Fruit fly (Drosophila melanogaster) whole organism, prepupa: ENCODE results near the gene Sfp96F.

Source experiments
- CG10631 ChIP-seq: fragments of 200-800 bp; sonication (Bioruptor generic); optimal IDR thresholded peaks from 2 replicates; lab custom pipeline; 2016; ENCODE audit warnings: missing biosample characterization, missing genetic modification characterization
- CG10669 ChIP-seq: fragments of 200-800 bp; sonication (Bioruptor generic); optimal IDR thresholded peaks from 3 replicates; lab custom pipeline; 2018; ENCODE audit warnings: missing biosample characterization, mild to moderate bottlenecking, missing genetic modification characterization, moderate library complexity
- CG15336 ChIP-seq: fragments of 200-800 bp; sonication (Bioruptor generic); IDR thresholded peaks from 2 replicates; pipeline ENCODE4 v1.3.6; 2022; ENCODE audit warnings: missing biosample characterization, missing genetic modification characterization
- CG1621 ChIP-seq: fragments of 200-800 bp; sonication (Bioruptor generic); optimal IDR thresholded peaks from 3 replicates; lab custom pipeline; 2018; ENCODE audit warnings: missing biosample characterization, mild to moderate bottlenecking, missing genetic modification characterization
- CG16779 ChIP-seq: fragments of 200-800 bp; sonication (Bioruptor generic); optimal IDR thresholded peaks from 3 replicates; lab custom pipeline; 2017; ENCODE audit warnings: missing biosample characterization, mild to moderate bottlenecking, missing genetic modification characterization
- CG31627 ChIP-seq: fragments of 200-800 bp; sonication (Bioruptor generic); optimal IDR thresholded peaks from 3 replicates; lab custom pipeline; 2016; ENCODE audit warnings: missing biosample characterization, missing genetic modification characterization
- CG32006 ChIP-seq: fragments of 200-800 bp; sonication (Bioruptor generic); optimal IDR thresholded peaks from 3 replicates; lab custom pipeline; 2017; ENCODE audit warnings: missing biosample characterization, mild to moderate bottlenecking, missing genetic modification characterization
- CG34406 ChIP-seq: fragments of 200-800 bp; sonication (Bioruptor generic); optimal IDR thresholded peaks from 3 replicates; lab custom pipeline; 2016; ENCODE audit warnings: missing biosample characterization, missing genetic modification characterization
- CG3919 ChIP-seq: fragments of 200-800 bp; sonication (Bioruptor generic); optimal IDR thresholded peaks from 3 replicates; lab custom pipeline; 2016; ENCODE audit warnings: missing biosample characterization, missing genetic modification characterization
- CG4318 ChIP-seq: fragments of 200-800 bp; sonication (Bioruptor generic); optimal IDR thresholded peaks from 3 replicates; lab custom pipeline; 2017; ENCODE audit warnings: missing biosample characterization, mild to moderate bottlenecking, missing genetic modification characterization
- CG6163 ChIP-seq: fragments of 200-800 bp; sonication (Bioruptor generic); IDR thresholded peaks from 3 replicates; pipeline ENCODE4 v1.3.6; 2022; ENCODE audit warnings: missing biosample characterization, missing genetic modification characterization
- CG6276 ChIP-seq: fragments of 200-800 bp; sonication (Bioruptor generic); optimal IDR thresholded peaks from 2 replicates; lab custom pipeline; 2017; ENCODE audit warnings: missing biosample characterization, mild to moderate bottlenecking, missing genetic modification characterization
- CG6792 ChIP-seq: fragments of 200-800 bp; sonication (Bioruptor generic); optimal IDR thresholded peaks from 3 replicates; lab custom pipeline; 2016; ENCODE audit warnings: missing biosample characterization, missing genetic modification characterization
- CG6808 ChIP-seq: fragments of 200-800 bp; sonication (Bioruptor generic); optimal IDR thresholded peaks from 3 replicates; lab custom pipeline; 2017; ENCODE audit warnings: missing biosample characterization, missing genetic modification characterization, mild to moderate bottlenecking, moderate library complexity, missing genetic modification reagents
- CG8119 ChIP-seq: fragments of 200-800 bp; sonication (Bioruptor generic); IDR thresholded peaks from 3 replicates; pipeline ENCODE4 v1.3.6; 2022; ENCODE audit warnings: missing biosample characterization, missing genetic modification characterization
- CG8319 ChIP-seq: fragments of 200-800 bp; sonication (Bioruptor generic); optimal IDR thresholded peaks from 3 replicates; lab custom pipeline; 2016; ENCODE audit warnings: missing biosample characterization, missing genetic modification characterization
- CG8632 ChIP-seq: fragments of 200-800 bp; sonication (Bioruptor generic); optimal IDR thresholded peaks from 3 replicates; lab custom pipeline; 2016; ENCODE audit warnings: missing biosample characterization, missing genetic modification characterization
- Eip78C ChIP-seq: fragments of 200-800 bp; sonication (Bioruptor generic); peaks from one replicate; lab custom pipeline; 2016; ENCODE audit warnings: missing biosample characterization, missing genetic modification characterization
- Eip93F ChIP-seq: fragments of 200-800 bp; sonication (Bioruptor generic); optimal IDR thresholded peaks from 2 replicates; lab custom pipeline; 2016; ENCODE audit warnings: missing biosample characterization, mild to moderate bottlenecking, missing genetic modification characterization
- Gug ChIP-seq: fragments of 200-800 bp; sonication (Bioruptor generic); IDR thresholded peaks from 2 replicates; pipeline ENCODE4 v1.3.6; 2022; ENCODE audit warnings: missing biosample characterization, missing genetic modification characterization
- Hr39 ChIP-seq: fragments of 200-800 bp; sonication (Bioruptor generic); optimal IDR thresholded peaks from 2 replicates; lab custom pipeline; 2016; ENCODE audit warnings: missing biosample characterization, missing genetic modification characterization
- Met ChIP-seq: fragments of 200-800 bp; sonication (Bioruptor generic); optimal IDR thresholded peaks from 3 replicates; lab custom pipeline; 2016; ENCODE audit warnings: missing biosample characterization, missing genetic modification characterization
- Smox ChIP-seq: fragments of 200-800 bp; sonication (Bioruptor generic); optimal IDR thresholded peaks from 3 replicates; lab custom pipeline; 2016; ENCODE audit warnings: missing biosample characterization, missing genetic modification characterization
- Sox15 ChIP-seq: fragments of 200-800 bp; sonication (Bioruptor generic); optimal IDR thresholded peaks from 3 replicates; lab custom pipeline; 2016; ENCODE audit warnings: missing biosample characterization, missing genetic modification characterization
- achi ChIP-seq: fragments of 200-800 bp; sonication (Bioruptor generic); optimal IDR thresholded peaks from 3 replicates; lab custom pipeline; 2016; ENCODE audit warnings: missing biosample characterization, missing genetic modification characterization
- acj6 ChIP-seq: fragments of 200-800 bp; sonication (Bioruptor generic); optimal IDR thresholded peaks from 3 replicates; lab custom pipeline; 2016; ENCODE audit warnings: missing biosample characterization, missing genetic modification characterization
- cyc ChIP-seq: fragments of 200-800 bp; sonication (Bioruptor generic); optimal IDR thresholded peaks from 3 replicates; lab custom pipeline; 2016; ENCODE audit warnings: missing biosample characterization, missing genetic modification characterization
- dsx ChIP-seq: fragments of 200-800 bp; optimal IDR thresholded peaks from 3 replicates; lab custom pipeline; 2019; ENCODE audit warnings: missing biosample characterization, mild to moderate bottlenecking, missing genetic modification characterization, moderate library complexity; ENCODE audit not compliant: poor library complexity, severe bottlenecking
- eg ChIP-seq: fragments of 200-800 bp; sonication (Bioruptor generic); IDR thresholded peaks from 3 replicates; pipeline ENCODE4 v1.3.6; 2022; ENCODE audit warnings: missing biosample characterization, missing genetic modification characterization
- fd85E ChIP-seq: fragments of 200-800 bp; sonication (Bioruptor generic); optimal IDR thresholded peaks from 3 replicates; lab custom pipeline; 2016; ENCODE audit warnings: missing biosample characterization, missing genetic modification characterization
- fkh ChIP-seq: fragments of 200-800 bp; sonication (Bioruptor generic); optimal IDR thresholded peaks from 3 replicates; lab custom pipeline; 2017; ENCODE audit warnings: missing biosample characterization, mild to moderate bottlenecking, missing genetic modification characterization, moderate library complexity
- spab ChIP-seq: fragments of 200-800 bp; sonication (Bioruptor generic); optimal IDR thresholded peaks from 2 replicates; lab custom pipeline; 2017; ENCODE audit warnings: missing biosample characterization, mild to moderate bottlenecking, missing genetic modification characterization, missing genetic modification reagents
- svp ChIP-seq: fragments of 200-800 bp; sonication (Bioruptor generic); peaks from one replicate; lab custom pipeline; 2016; ENCODE audit warnings: missing biosample characterization, missing genetic modification characterization
- topi ChIP-seq: fragments of 200-800 bp; sonication (Bioruptor generic); optimal IDR thresholded peaks from 3 replicates; lab custom pipeline; 2016; ENCODE audit warnings: missing biosample characterization, missing genetic modification characterization
- vri ChIP-seq: fragments of 200-800 bp; sonication (Bioruptor generic); optimal IDR thresholded peaks from 3 replicates; lab custom pipeline; 2016; ENCODE audit warnings: missing biosample characterization, mild to moderate bottlenecking, missing genetic modification characterization

Gene Sfp96F

dm6 chr3R:25815179-25815578, 14.8 kb downstream of the Sfp96F start, which contains the start of gene CG14354:
CG14354 (plus strand) TSS chr3R:25815479.
- TF ChIP-seq CG10669 (GFP tag; lab: Kevin White, UChicago) (no peak), CG3919 (GFP tag; lab: Kevin White, UChicago) (no peak), vri (no peak), acj6 (GFP tag; lab: Kevin White, UChicago) (no peak), CG16779 (tag; lab: Kevin White, UChicago) (no peak), fd85E (GFP tag; lab: Kevin White, UChicago) (no peak), CG31627 (GFP tag; lab: Kevin White, UChicago) (no peak), eg (GFP tag; lab: Robert Waterston, UW) (no peak), Sox15 (GFP tag; lab: Kevin White, UChicago) (no peak), Eip93F (GFP tag; lab: Kevin White, UChicago) (no peak), Met (GFP tag; lab: Kevin White, UChicago) (no peak), CG32006 (GFP tag; lab: Kevin White, UChicago) (no peak), cyc (GFP tag; lab: Kevin White, UChicago) (no peak), CG8632 (GFP tag; lab: Kevin White, UChicago) (no peak), spab (GFP tag; lab: Kevin White, UChicago) (no peak), CG10631 (GFP tag; lab: Kevin White, UChicago) (no peak)

- TF ChIP-seq CG8319 (no peak), Eip78C (GFP tag; lab: Kevin White, UChicago) (no peak), CG6808 (GFP tag; lab: Kevin White, UChicago) (no peak), CG32006 (GFP tag; lab: Kevin White, UChicago) (no peak), svp (GFP tag; lab: Kevin White, UChicago) (no peak), CG15336 (GFP tag; lab: Robert Waterston, UW) (no peak), CG6163 (GFP tag; lab: Robert Waterston, UW) (no peak), dsx (GFP tag; lab: Kevin White, UChicago) (no peak), CG34406 (GFP tag; lab: Kevin White, UChicago) (no peak), CG6792 (GFP tag; lab: Kevin White, UChicago) (no peak), fkh (no peak), Hr39 (GFP tag; lab: Kevin White, UChicago) (no peak), CG6276 (GFP tag; lab: Kevin White, UChicago) (no peak)
Measured at dm6 chr3R:25811611-25812010, 18.4 kb downstream of the Sfp96F start, which contains the start of the genes Acam and CG17770. Acam (plus strand) TSS chr3R:25811911. CG17770 (plus strand) TSS chr3R:25811911.

dm6 chr3R:25810796-25811195, 19.2 kb downstream of the Sfp96F start, which contains the start of gene CG5024:
CG5024 (plus strand) TSS chr3R:25811096.
- TF ChIP-seq Gug (GFP tag; lab: Robert Waterston, UW) = no peak
- TF ChIP-seq Met (GFP tag; lab: Kevin White, UChicago) = no peak
- TF ChIP-seq acj6 (GFP tag; lab: Kevin White, UChicago) = no peak
- TF ChIP-seq Eip93F (GFP tag; lab: Kevin White, UChicago) = no peak
- TF ChIP-seq Smox (GFP tag; lab: Kevin White, UChicago) = no peak
- TF ChIP-seq topi (GFP tag; lab: Kevin White, UChicago) = no peak
- no peak for TF ChIP-seq CG6808 (GFP tag; lab: Kevin White, UChicago)

dm6 chr3R:25806145-25806544, 23.9 kb downstream of the Sfp96F start, which contains the start of gene BG642167:
BG642167 (plus strand) TSS chr3R:25806445.
- TF ChIP-seq cyc (GFP tag; lab: Kevin White, UChicago) (no peak), CG10631 (GFP tag; lab: Kevin White, UChicago) (no peak), fkh (no peak), CG8119 (GFP tag; lab: Robert Waterston, UW) (no peak), CG6808 (GFP tag; lab: Kevin White, UChicago) (no peak), achi (GFP tag; lab: Kevin White, UChicago) (no peak), CG6163 (GFP tag; lab: Robert Waterston, UW) (no peak), CG1621 (tag; lab: Kevin White, UChicago) (no peak), CG31627 (GFP tag; lab: Kevin White, UChicago) (no peak), vri (no peak), CG4318 (GFP tag; lab: Kevin White, UChicago) (no peak)
